Fruit fly (Drosophila melanogaster) whole organism, prepupa: ENCODE data around the gene lectin-24A.
A peak's percentile ranks its signal among the peaks of the same experiment; 100 is the strongest.

Experiments
- Blimp-1 ChIP-seq: fragments of 200-800 bp; sonication (Bioruptor generic); optimal IDR thresholded peaks from 3 replicates; lab custom pipeline; 2017; ENCODE audit warnings: missing biosample characterization, missing genetic modification characterization, mild to moderate bottlenecking, moderate library complexity, missing genetic modification reagents
- CG10631 ChIP-seq: fragments of 200-800 bp; sonication (Bioruptor generic); optimal IDR thresholded peaks from 2 replicates; lab custom pipeline; 2016; ENCODE audit warnings: missing biosample characterization, missing genetic modification characterization
- CG11294 ChIP-seq: fragments of 200-800 bp; sonication (Bioruptor generic); IDR thresholded peaks from 2 replicates; pipeline ENCODE4 v1.3.6; 2022; ENCODE audit warnings: missing biosample characterization, missing genetic modification characterization
- CG11762 ChIP-seq: fragments of 200-800 bp; sonication (Bioruptor generic); optimal IDR thresholded peaks from 3 replicates; lab custom pipeline; 2016; ENCODE audit warnings: missing biosample characterization, missing genetic modification characterization; ENCODE audit not compliant: insufficient read depth
- CG11902 ChIP-seq: fragments of 200-800 bp; sonication (Bioruptor generic); optimal IDR thresholded peaks from 3 replicates; lab custom pipeline; 2016; ENCODE audit warnings: missing biosample characterization, missing genetic modification characterization
- CG1621 ChIP-seq: fragments of 200-800 bp; sonication (Bioruptor generic); optimal IDR thresholded peaks from 3 replicates; lab custom pipeline; 2018; ENCODE audit warnings: missing biosample characterization, mild to moderate bottlenecking, missing genetic modification characterization
- CG16779 ChIP-seq: fragments of 200-800 bp; sonication (Bioruptor generic); optimal IDR thresholded peaks from 3 replicates; lab custom pipeline; 2017; ENCODE audit warnings: missing biosample characterization, mild to moderate bottlenecking, missing genetic modification characterization
- CG3032 ChIP-seq: fragments of 200-800 bp; optimal IDR thresholded peaks from 2 replicates; lab custom pipeline; 2019; ENCODE audit warnings: missing biosample characterization, mild to moderate bottlenecking, missing genetic modification characterization, moderate library complexity
- CG31627 ChIP-seq: fragments of 200-800 bp; sonication (Bioruptor generic); optimal IDR thresholded peaks from 3 replicates; lab custom pipeline; 2016; ENCODE audit warnings: missing biosample characterization, missing genetic modification characterization
- CG34406 ChIP-seq: fragments of 200-800 bp; sonication (Bioruptor generic); optimal IDR thresholded peaks from 3 replicates; lab custom pipeline; 2016; ENCODE audit warnings: missing biosample characterization, missing genetic modification characterization
- CG3919 ChIP-seq: fragments of 200-800 bp; sonication (Bioruptor generic); optimal IDR thresholded peaks from 3 replicates; lab custom pipeline; 2016; ENCODE audit warnings: missing biosample characterization, missing genetic modification characterization
- CG4318 ChIP-seq: fragments of 200-800 bp; sonication (Bioruptor generic); optimal IDR thresholded peaks from 3 replicates; lab custom pipeline; 2017; ENCODE audit warnings: missing biosample characterization, mild to moderate bottlenecking, missing genetic modification characterization
- CG6854 ChIP-seq: fragments of 200-800 bp; sonication (Bioruptor generic); optimal IDR thresholded peaks from 2 replicates; lab custom pipeline; 2017; ENCODE audit warnings: missing biosample characterization, mild to moderate bottlenecking, missing genetic modification characterization
- CG7368 ChIP-seq: fragments of 200-800 bp; sonication (Bioruptor generic); optimal IDR thresholded peaks from 3 replicates; lab custom pipeline; 2016; ENCODE audit warnings: missing biosample characterization, missing genetic modification characterization
- CG8119 ChIP-seq: fragments of 200-800 bp; sonication (Bioruptor generic); IDR thresholded peaks from 3 replicates; pipeline ENCODE4 v1.3.6; 2022; ENCODE audit warnings: missing biosample characterization, missing genetic modification characterization
- CG8319 ChIP-seq: fragments of 200-800 bp; sonication (Bioruptor generic); optimal IDR thresholded peaks from 3 replicates; lab custom pipeline; 2016; ENCODE audit warnings: missing biosample characterization, missing genetic modification characterization
- CG9139 ChIP-seq: fragments of 200-800 bp; sonication (Bioruptor generic); optimal IDR thresholded peaks from 3 replicates; lab custom pipeline; 2017; ENCODE audit warnings: missing biosample characterization, mild to moderate bottlenecking, missing genetic modification characterization
- Eip75B ChIP-seq: fragments of 200-800 bp; sonication (Bioruptor generic); optimal IDR thresholded peaks from 3 replicates; lab custom pipeline; 2016; ENCODE audit warnings: missing biosample characterization, missing genetic modification characterization
- Eip78C ChIP-seq: fragments of 200-800 bp; sonication (Bioruptor generic); peaks from one replicate; lab custom pipeline; 2016; ENCODE audit warnings: missing biosample characterization, missing genetic modification characterization
- Eip93F ChIP-seq: fragments of 200-800 bp; sonication (Bioruptor generic); optimal IDR thresholded peaks from 2 replicates; lab custom pipeline; 2016; ENCODE audit warnings: missing biosample characterization, mild to moderate bottlenecking, missing genetic modification characterization
- Ets21C ChIP-seq: fragments of 200-800 bp; sonication (Bioruptor generic); optimal IDR thresholded peaks from 3 replicates; lab custom pipeline; 2016; ENCODE audit warnings: missing biosample characterization, missing genetic modification characterization
- Ets96B ChIP-seq: fragments of 200-800 bp; optimal IDR thresholded peaks from 2 replicates; lab custom pipeline; 2019; ENCODE audit warnings: missing biosample characterization, mild to moderate bottlenecking, missing genetic modification characterization, moderate library complexity
- Hr38 ChIP-seq: sonication (Bioruptor generic); optimal IDR thresholded peaks from 2 replicates; lab custom pipeline; 2016; ENCODE audit warnings: missing biosample characterization, missing genetic modification characterization
- Hr39 ChIP-seq: fragments of 200-800 bp; sonication (Bioruptor generic); optimal IDR thresholded peaks from 2 replicates; lab custom pipeline; 2016; ENCODE audit warnings: missing biosample characterization, missing genetic modification characterization
- Hr4 ChIP-seq: fragments of 200-800 bp; sonication (Bioruptor generic); optimal IDR thresholded peaks from 3 replicates; lab custom pipeline; 2016; ENCODE audit warnings: missing biosample characterization, missing genetic modification characterization
- Lpt ChIP-seq: fragments of 200-800 bp; sonication (Bioruptor generic); optimal IDR thresholded peaks from 3 replicates; lab custom pipeline; 2016; ENCODE audit warnings: missing biosample characterization, missing genetic modification characterization
- Met ChIP-seq: fragments of 200-800 bp; sonication (Bioruptor generic); optimal IDR thresholded peaks from 3 replicates; lab custom pipeline; 2016; ENCODE audit warnings: missing biosample characterization, missing genetic modification characterization
- Smox ChIP-seq: fragments of 200-800 bp; sonication (Bioruptor generic); optimal IDR thresholded peaks from 3 replicates; lab custom pipeline; 2016; ENCODE audit warnings: missing biosample characterization, missing genetic modification characterization
- Sox102F ChIP-seq: fragments of 200-800 bp; sonication (Bioruptor generic); optimal IDR thresholded peaks from 2 replicates; lab custom pipeline; 2016; ENCODE audit warnings: missing biosample characterization, mild to moderate bottlenecking, missing genetic modification characterization
- Sox15 ChIP-seq: fragments of 200-800 bp; sonication (Bioruptor generic); optimal IDR thresholded peaks from 3 replicates; lab custom pipeline; 2016; ENCODE audit warnings: missing biosample characterization, missing genetic modification characterization
- achi ChIP-seq: fragments of 200-800 bp; sonication (Bioruptor generic); optimal IDR thresholded peaks from 3 replicates; lab custom pipeline; 2016; ENCODE audit warnings: missing biosample characterization, missing genetic modification characterization
- acj6 ChIP-seq: fragments of 200-800 bp; sonication (Bioruptor generic); optimal IDR thresholded peaks from 3 replicates; lab custom pipeline; 2016; ENCODE audit warnings: missing biosample characterization, missing genetic modification characterization
- cyc ChIP-seq: fragments of 200-800 bp; sonication (Bioruptor generic); optimal IDR thresholded peaks from 3 replicates; lab custom pipeline; 2016; ENCODE audit warnings: missing biosample characterization, missing genetic modification characterization
- dsx ChIP-seq: fragments of 200-800 bp; optimal IDR thresholded peaks from 3 replicates; lab custom pipeline; 2019; ENCODE audit warnings: missing biosample characterization, mild to moderate bottlenecking, missing genetic modification characterization, moderate library complexity; ENCODE audit not compliant: poor library complexity, severe bottlenecking
- eg ChIP-seq: fragments of 200-800 bp; sonication (Bioruptor generic); IDR thresholded peaks from 3 replicates; pipeline ENCODE4 v1.3.6; 2022; ENCODE audit warnings: missing biosample characterization, missing genetic modification characterization
- fd59A ChIP-seq: fragments of 200-800 bp; sonication (Bioruptor generic); optimal IDR thresholded peaks from 2 replicates; lab custom pipeline; 2017; ENCODE audit warnings: missing biosample characterization, mild to moderate bottlenecking, missing genetic modification characterization, missing genetic modification reagents
- fkh ChIP-seq: fragments of 200-800 bp; sonication (Bioruptor generic); optimal IDR thresholded peaks from 3 replicates; lab custom pipeline; 2017; ENCODE audit warnings: missing biosample characterization, mild to moderate bottlenecking, missing genetic modification characterization, moderate library complexity
- lz ChIP-seq: fragments of 200-800 bp; sonication (Bioruptor generic); optimal IDR thresholded peaks from 3 replicates; lab custom pipeline; 2016; ENCODE audit warnings: missing biosample characterization, missing genetic modification characterization
- salr ChIP-seq, 2 experiments: fragments of 200-800 bp; sonication (Bioruptor generic); optimal IDR thresholded peaks; 3 replicates each; lab custom pipeline; 2016 to 2018; ENCODE audit warnings: missing biosample characterization in 2 of 2, missing genetic modification characterization in 2 of 2, mild to moderate bottlenecking in 1 of 2
- spab ChIP-seq: fragments of 200-800 bp; sonication (Bioruptor generic); optimal IDR thresholded peaks from 2 replicates; lab custom pipeline; 2017; ENCODE audit warnings: missing biosample characterization, mild to moderate bottlenecking, missing genetic modification characterization, missing genetic modification reagents
- ss ChIP-seq, 2 experiments: fragments of 200-800 bp; sonication (Bioruptor generic); optimal IDR thresholded peaks; 2 replicates in 1 of 2; 3 replicates in 1 of 2; lab custom pipeline; 2017 to 2018; ENCODE audit warnings: mild to moderate bottlenecking in 2 of 2, missing biosample characterization in 2 of 2, missing genetic modification characterization in 2 of 2, moderate library complexity in 1 of 2
- svp ChIP-seq: fragments of 200-800 bp; sonication (Bioruptor generic); peaks from one replicate; lab custom pipeline; 2016; ENCODE audit warnings: missing biosample characterization, missing genetic modification characterization
- topi ChIP-seq: fragments of 200-800 bp; sonication (Bioruptor generic); optimal IDR thresholded peaks from 3 replicates; lab custom pipeline; 2016; ENCODE audit warnings: missing biosample characterization, missing genetic modification characterization
- vri ChIP-seq: fragments of 200-800 bp; sonication (Bioruptor generic); optimal IDR thresholded peaks from 3 replicates; lab custom pipeline; 2016; ENCODE audit warnings: missing biosample characterization, mild to moderate bottlenecking, missing genetic modification characterization

Gene lectin-24A

DNA sequence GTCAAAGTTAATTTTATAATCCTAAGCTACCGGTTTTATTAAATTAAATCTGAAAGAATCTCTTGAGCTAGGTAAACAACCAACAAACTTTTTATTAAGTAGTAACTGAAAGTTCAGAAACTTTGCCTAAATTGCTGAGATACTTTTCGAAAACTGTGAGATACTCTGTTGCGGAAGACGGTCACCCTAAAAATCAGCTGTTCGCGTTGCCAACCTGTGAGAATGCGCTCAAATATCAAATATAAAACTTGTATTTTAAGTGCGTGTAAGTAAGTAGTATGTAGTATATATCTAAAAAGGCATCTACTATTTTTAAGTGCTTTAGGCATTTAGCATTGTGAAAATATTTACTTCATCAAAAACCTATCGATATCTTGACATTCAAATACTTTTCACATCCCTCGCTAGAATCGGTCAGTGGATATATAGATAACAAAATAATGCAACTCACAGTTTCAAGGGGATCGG is 4.6 kb downstream of the lectin-24A start, which contains the start of the genes CG31955 and CG2818 (continued):
- TF ChIP-seq CG8119 (GFP tag; lab: Robert Waterston, UW) (no peak), dsx (GFP tag; lab: Kevin White, UChicago) (peak; percentile 46), fd59A (GFP tag; lab: Kevin White, UChicago) (no peak), Met (GFP tag; lab: Kevin White, UChicago) (peak; percentile 43), salr (GFP tag; optimal IDR thresholded peaks at IDR 0.05; lab: Kevin White, UChicago) (no peak), CG31627 (GFP tag; lab: Kevin White, UChicago) (no peak), Eip93F (GFP tag; lab: Kevin White, UChicago) (no peak), CG4318 (no peak), Hr4 (peak; percentile 64), acj6 (GFP tag; lab: Kevin White, UChicago) (no peak), CG11294 (GFP tag; lab: Robert Waterston, UW) (no peak), CG1621 (tag; lab: Kevin White, UChicago) (no peak), CG3032 (tag; lab: Kevin White, UChicago) (no peak), svp (GFP tag; lab: Kevin White, UChicago) (peak; percentile 74), CG9139 (GFP tag; lab: Kevin White, UChicago) (no peak), CG6854 (GFP tag; lab: Kevin White, UChicago) (no peak), CG3919 (GFP tag; lab: Kevin White, UChicago) (peak; percentile 21), CG11902 (GFP tag; lab: Kevin White, UChicago) (no peak), CG10631 (GFP tag; lab: Kevin White, UChicago) (no peak), Hr39 (GFP tag; lab: Kevin White, UChicago) (peak; percentile 41), CG11762 (GFP tag; lab: Kevin White, UChicago) (no peak), Smox (GFP tag; lab: Kevin White, UChicago) (peak; percentile 32), lz (GFP tag; lab: Kevin White, UChicago) (peak; percentile 11), Hr38 (GFP tag; lab: Kevin White, UChicago) (no peak)

DNA sequence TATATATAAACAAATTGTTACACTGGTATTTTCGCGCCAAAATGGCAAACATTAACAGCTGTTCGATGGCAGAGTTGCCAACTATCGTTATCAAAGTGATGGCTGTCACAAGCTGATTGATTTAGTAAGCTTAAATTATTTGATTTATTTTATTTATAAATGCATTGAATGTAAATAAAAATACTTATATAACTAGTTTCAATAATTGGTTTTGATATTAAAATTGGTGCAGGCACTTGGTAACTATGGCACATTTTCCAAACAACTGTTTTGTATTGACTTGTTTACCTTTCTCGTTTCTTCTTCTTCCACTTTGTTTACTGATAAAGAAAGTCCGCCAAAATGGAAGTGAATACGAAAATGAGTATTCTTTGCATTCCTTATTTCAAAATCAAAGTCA is 5.9 kb downstream of the lectin-24A start, which contains the start of gene cutlet:
Gene cutlet (minus strand): TSS at position 84 of the 400 bp plus-strand sequence.
- TF ChIP-seq CG6854 (GFP tag; lab: Kevin White, UChicago) (no peak), fd59A (GFP tag; lab: Kevin White, UChicago) (no peak), Eip78C (GFP tag; lab: Kevin White, UChicago) (peak; percentile 54), Ets96B (no peak), CG7368 (GFP tag; lab: Kevin White, UChicago) (no peak), ss (GFP tag; optimal IDR thresholded peaks at IDR 0.05; lab: Kevin White, UChicago) (no peak), Eip93F (GFP tag; lab: Kevin White, UChicago) (no peak), CG34406 (no peak), Eip75B (no peak), Ets21C (GFP tag; lab: Kevin White, UChicago) (no peak), CG16779 (tag; lab: Kevin White, UChicago) (no peak), svp (GFP tag; lab: Kevin White, UChicago) (peak; percentile 63), Blimp-1 (GFP tag; lab: Kevin White, UChicago) (no peak), CG11294 (GFP tag; lab: Robert Waterston, UW) (no peak), CG4318 (no peak), cyc (GFP tag; lab: Kevin White, UChicago) (no peak), Hr39 (GFP tag; lab: Kevin White, UChicago) (no peak), vri (GFP tag; lab: Kevin White, UChicago) (no peak), CG9139 (GFP tag; lab: Kevin White, UChicago) (no peak), Sox102F (no peak), salr (GFP tag; optimal IDR thresholded peaks at IDR 0.05; lab: Kevin White, UChicago) (no peak), achi (GFP tag; lab: Kevin White, UChicago) (peak; percentile 36), Sox15 (GFP tag; lab: Kevin White, UChicago) (no peak), Hr4 (no peak), CG8319 (GFP tag; lab: Kevin White, UChicago) (no peak), CG8119 (GFP tag; lab: Robert Waterston, UW) (no peak), lz (GFP tag; lab: Kevin White, UChicago) (no peak), fkh (GFP tag; lab: Kevin White, UChicago) (peak; percentile 93), Smox (GFP tag; lab: Kevin White, UChicago) (peak; percentile 16), spab (GFP tag; lab: Kevin White, UChicago) (no peak), topi (no peak), Lpt (GFP tag; lab: Kevin White, UChicago) (no peak), eg (GFP tag; lab: Robert Waterston, UW) (no peak)
